Worm (Caenorhabditis elegans) whole organism, L2 larva: ENCODE data around the gene F56A8.8.

Experiments
- C34F6.9 ChIP-seq: fragments of 150-350 bp; optimal IDR thresholded peaks from 2 replicates; lab custom pipeline; 2014; ENCODE audit warnings: missing biosample characterization, missing genetic modification characterization
- F13H6.1 ChIP-seq: sonication (generic microtip); optimal IDR thresholded peaks from 2 replicates; lab custom pipeline; 2016; ENCODE audit warnings: missing genetic modification characterization, missing compliant biosample characterization
- R02D3.7 ChIP-seq: fragments of 150-350 bp; optimal IDR thresholded peaks from 2 replicates; lab custom pipeline; 2014; ENCODE audit warnings: missing biosample characterization, missing genetic modification characterization
- Y55F3AM.14 ChIP-seq: fragments of 200-800 bp; sonication (Bioruptor generic); optimal IDR thresholded peaks from 2 replicates; lab custom pipeline; 2018; ENCODE audit warnings: mild to moderate bottlenecking, missing genetic modification characterization, missing compliant biosample characterization
- ZK546.5 ChIP-seq: sonication (generic microtip); optimal IDR thresholded peaks from 2 replicates; lab custom pipeline; 2017; ENCODE audit warnings: missing biosample characterization, missing genetic modification characterization
- alr-1 ChIP-seq: fragments of 150-350 bp; optimal IDR thresholded peaks from 2 replicates; lab custom pipeline; 2014; ENCODE audit warnings: missing biosample characterization, missing genetic modification characterization
- aly-2 ChIP-seq: fragments of 150-350 bp; optimal IDR thresholded peaks from 2 replicates; lab custom pipeline; 2014; ENCODE audit warnings: missing biosample characterization, missing genetic modification characterization
- ama-1 ChIP-seq: fragments of 150-350 bp; optimal IDR thresholded peaks from 2 replicates; lab custom pipeline; 2018; ENCODE audit warnings: inconsistent platforms
- blmp-1 ChIP-seq: sonication (generic microtip); optimal IDR thresholded peaks from 2 replicates; lab custom pipeline; 2017; ENCODE audit warnings: missing genetic modification characterization, mild to moderate bottlenecking, missing compliant biosample characterization, antibody characterized with exemption, moderate library complexity; ENCODE audit not compliant: insufficient read depth
- ceh-16 ChIP-seq: fragments of 150-350 bp; optimal IDR thresholded peaks from 2 replicates; lab custom pipeline; 2014; ENCODE audit warnings: missing biosample characterization, missing genetic modification characterization
- crh-2 ChIP-seq: sonication (generic microtip); optimal IDR thresholded peaks from 2 replicates; lab custom pipeline; 2017; ENCODE audit warnings: missing biosample characterization, missing genetic modification characterization
- egl-27 ChIP-seq: sonication (generic microtip); optimal IDR thresholded peaks from 3 replicates; lab custom pipeline; 2017; ENCODE audit warnings: missing biosample characterization, missing genetic modification reagents, missing genetic modification characterization
- elt-3 ChIP-seq: sonication (generic microtip); optimal IDR thresholded peaks from 2 replicates; lab custom pipeline; 2017; ENCODE audit warnings: missing biosample characterization, missing genetic modification characterization
- fos-1 ChIP-seq: fragments of 150-350 bp; optimal IDR thresholded peaks from 2 replicates; lab custom pipeline; 2014; ENCODE audit warnings: missing biosample characterization, missing genetic modification characterization
- gmeb-1 ChIP-seq: fragments of 150-350 bp; optimal IDR thresholded peaks from 2 replicates; lab custom pipeline; 2014; ENCODE audit warnings: missing biosample characterization, missing genetic modification characterization
- lin-11 ChIP-seq: fragments of 150-350 bp; sonication (generic microtip); optimal IDR thresholded peaks from 2 replicates; lab custom pipeline; 2014; ENCODE audit warnings: missing biosample characterization, missing genetic modification characterization, inconsistent platforms, mixed read lengths
- lin-13 ChIP-seq: fragments of 150-350 bp; optimal IDR thresholded peaks from 2 replicates; lab custom pipeline; 2014; ENCODE audit warnings: missing biosample characterization, missing genetic modification reagents, missing genetic modification characterization
- lsy-2 ChIP-seq, 2 experiments: fragments of 150-350 bp in 1 of 2; sonication (generic microtip) in 1 of 2; optimal IDR thresholded peaks; 2 replicates each; lab custom pipeline; 2014 to 2017; ENCODE audit warnings: missing biosample characterization in 2 of 2, missing genetic modification characterization in 2 of 2
- mbf-1 ChIP-seq: sonication (generic microtip); optimal IDR thresholded peaks from 2 replicates; lab custom pipeline; 2017; ENCODE audit warnings: missing biosample characterization, missing genetic modification characterization
- mdl-1 ChIP-seq, 2 experiments: fragments of 150-350 bp in 1 of 2; sonication (generic microtip) in 1 of 2; optimal IDR thresholded peaks; 2 replicates each; lab custom pipeline; 2017; ENCODE audit warnings: missing biosample characterization in 2 of 2, missing genetic modification characterization in 2 of 2
- nhr-10 ChIP-seq: sonication (generic microtip); optimal IDR thresholded peaks from 2 replicates; lab custom pipeline; 2017; ENCODE audit warnings: missing biosample characterization, missing genetic modification characterization
- nhr-11 ChIP-seq: fragments of 150-350 bp; optimal IDR thresholded peaks from 2 replicates; lab custom pipeline; 2014; ENCODE audit warnings: missing biosample characterization, missing genetic modification characterization
- nhr-129 ChIP-seq: fragments of 150-350 bp; optimal IDR thresholded peaks from 2 replicates; lab custom pipeline; 2014; ENCODE audit warnings: missing biosample characterization, missing genetic modification characterization
- nhr-21 ChIP-seq: fragments of 150-350 bp; optimal IDR thresholded peaks from 2 replicates; lab custom pipeline; 2014; ENCODE audit warnings: missing biosample characterization, missing genetic modification characterization
- nhr-237 ChIP-seq: fragments of 150-350 bp; optimal IDR thresholded peaks from 2 replicates; lab custom pipeline; 2014; ENCODE audit warnings: missing biosample characterization, missing genetic modification characterization
- nhr-25 ChIP-seq: fragments of 150-350 bp; sonication (generic microtip); optimal IDR thresholded peaks from 3 replicates; lab custom pipeline; 2014; ENCODE audit warnings: missing biosample characterization, missing genetic modification characterization
- nhr-6 ChIP-seq: fragments of 150-350 bp; optimal IDR thresholded peaks from 2 replicates; lab custom pipeline; 2014; ENCODE audit warnings: missing biosample characterization, missing genetic modification characterization
- nhr-77 ChIP-seq: fragments of 150-350 bp; optimal IDR thresholded peaks from 2 replicates; lab custom pipeline; 2014; ENCODE audit warnings: missing biosample characterization, missing genetic modification characterization
- sem-4 ChIP-seq: fragments of 150-350 bp; optimal IDR thresholded peaks from 2 replicates; lab custom pipeline; 2014; ENCODE audit warnings: missing biosample characterization, missing genetic modification reagents, missing genetic modification characterization
- skn-1 ChIP-seq: sonication (generic microtip); optimal IDR thresholded peaks from 2 replicates; lab custom pipeline; 2017; ENCODE audit warnings: missing biosample characterization, missing genetic modification characterization
- sma-3 ChIP-seq: sonication (generic microtip); optimal IDR thresholded peaks from 2 replicates; lab custom pipeline; 2016; ENCODE audit warnings: missing genetic modification reagents, missing genetic modification characterization, missing compliant biosample characterization
- sma-9 ChIP-seq, 2 experiments: fragments of 150-350 bp in 1 of 2; sonication (generic microtip) in 1 of 2; optimal IDR thresholded peaks; 2 replicates each; lab custom pipeline; 2014 to 2016; ENCODE audit warnings: missing genetic modification characterization in 2 of 2, mild to moderate bottlenecking in 1 of 2, missing biosample characterization in 1 of 2, missing compliant biosample characterization in 1 of 2, missing genetic modification reagents in 1 of 2, moderate library complexity in 1 of 2
- snpc-4 ChIP-seq: fragments of 150-350 bp; optimal IDR thresholded peaks from 2 replicates; lab custom pipeline; 2014; ENCODE audit warnings: missing biosample characterization, missing genetic modification characterization
- unc-39 ChIP-seq: fragments of 150-350 bp; optimal IDR thresholded peaks from 2 replicates; lab custom pipeline; 2014; ENCODE audit warnings: missing biosample characterization, missing genetic modification characterization
- unc-55 ChIP-seq: fragments of 150-350 bp; sonication (generic microtip); optimal IDR thresholded peaks from 3 replicates; lab custom pipeline; 2014; ENCODE audit warnings: missing biosample characterization, missing genetic modification reagents, missing genetic modification characterization
- zag-1 ChIP-seq: fragments of 150-350 bp; optimal IDR thresholded peaks from 2 replicates; lab custom pipeline; 2014; ENCODE audit warnings: missing biosample characterization, missing genetic modification characterization
- ztf-1 ChIP-seq: fragments of 200-800 bp; sonication (Bioruptor generic); conservative IDR thresholded peaks from 2 replicates; pipeline ENCODE4 v1.3.6; 2022; ENCODE audit warnings: missing genetic modification characterization, missing compliant biosample characterization
- ztf-11 ChIP-seq: sonication (generic microtip); optimal IDR thresholded peaks from 2 replicates; lab custom pipeline; 2017; ENCODE audit warnings: missing biosample characterization, missing genetic modification characterization

Gene F56A8.8

ce11 chrIII:13268856-13269255, 16.7 kb upstream of the F56A8.8 start, which contains the start of gene cpf-2:
Gene cpf-2, minus strand, starts transcription at chrIII:13268883.
- no peak for TF ChIP-seq nhr-11 (tag; lab: Kevin White, UChicago)
- peak; percentile 14 for TF ChIP-seq blmp-1
- peak; percentile 80 for TF ChIP-seq C34F6.9 (tag; lab: Kevin White, UChicago)
- peak; percentile 66 to 83 for TF ChIP-seq lsy-2 (tag; optimal IDR thresholded peaks at IDR 0.05; lab: Kevin White, UChicago)
- peak; percentile 84 for TF ChIP-seq F13H6.1 (tag; lab: Kevin White, UChicago)
- TF ChIP-seq sem-4 (tag; lab: Kevin White, UChicago), result peak; percentile 74
- TF ChIP-seq crh-2 (tag; lab: Kevin White, UChicago), result peak; percentile 82
- no peak for TF ChIP-seq unc-39 (tag; lab: Kevin White, UChicago)
- peak; percentile 84 for TF ChIP-seq nhr-129
- TF ChIP-seq ztf-11 (tag; lab: Kevin White, UChicago), result peak; percentile 3
- peak; percentile 39 for TF ChIP-seq skn-1 (tag; lab: Kevin White, UChicago)
- TF ChIP-seq unc-55 (GFP tag; lab: Kevin White, UChicago), result peak; percentile 78
- no peak for TF ChIP-seq R02D3.7
- TF ChIP-seq fos-1 (tag; lab: Kevin White, UChicago), result peak; percentile 39
- peak; percentile 76 for TF ChIP-seq sma-3
- peak; percentile 74 for TF ChIP-seq sma-9 (GFP tag; optimal IDR thresholded peaks at IDR 0.05; lab: Kevin White, UChicago)
- no peak for TF ChIP-seq sma-9 (tag; optimal IDR thresholded peaks at IDR 0.05; lab: Kevin White, UChicago)
- peak; percentile 82 for TF ChIP-seq lin-11 (tag; lab: Kevin White, UChicago)
- TF ChIP-seq nhr-10 (tag; lab: Kevin White, UChicago), result peak; percentile 27
- TF ChIP-seq nhr-77 (tag; lab: Kevin White, UChicago), result peak; percentile 8
- TF ChIP-seq alr-1 (tag; lab: Kevin White, UChicago), result no peak
- no peak for TF ChIP-seq ZK546.5 (tag; lab: Kevin White, UChicago)
- peak; percentile 77 for TF ChIP-seq lin-13 (GFP tag; lab: Kevin White, UChicago)
- peak; percentile 77 for TF ChIP-seq nhr-21
- TF ChIP-seq aly-2, result no peak
- no peak for TF ChIP-seq nhr-237 (tag; lab: Kevin White, UChicago)
- peak; percentile 43 for TF ChIP-seq nhr-6 (tag; lab: Kevin White, UChicago)
- TF ChIP-seq ceh-16 (tag; lab: Kevin White, UChicago), result peak; percentile 70
- peak; percentile 71 for TF ChIP-seq nhr-25
- TF ChIP-seq gmeb-1 (tag; lab: Kevin White, UChicago), result peak; percentile 85
- no peak for TF ChIP-seq ama-1 (lab: Kevin White, UChicago)
- TF ChIP-seq mbf-1, result no peak

- no peak for TF ChIP-seq sma-3
- peak; percentile 25 for TF ChIP-seq Y55F3AM.14 (GFP tag; lab: Kevin White, UChicago)
- TF ChIP-seq lsy-2 (tag; optimal IDR thresholded peaks at IDR 0.05; lab: Kevin White, UChicago), result peak in 1 of 2 experiments; percentile 54
- no peak for TF ChIP-seq snpc-4 (tag; lab: Kevin White, UChicago)
- peak; percentile 3 for TF ChIP-seq sem-4 (tag; lab: Kevin White, UChicago)
- peak; percentile 8 for TF ChIP-seq nhr-129
- TF ChIP-seq C34F6.9 (tag; lab: Kevin White, UChicago), result peak; percentile 79
- TF ChIP-seq ceh-16 (tag; lab: Kevin White, UChicago), result no peak
- no peak for TF ChIP-seq nhr-21
- peak in 1 of 2 experiments; percentile 2 for TF ChIP-seq mdl-1 (tag; optimal IDR thresholded peaks at IDR 0.05; lab: Kevin White, UChicago)
- peak; percentile 57 for TF ChIP-seq zag-1 (tag; lab: Kevin White, UChicago)
- TF ChIP-seq unc-55 (GFP tag; lab: Kevin White, UChicago), result peak; percentile 84
- no peak for TF ChIP-seq egl-27 (tag; lab: Kevin White, UChicago)
Measured at ce11 chrIII:13270896-13271295, 14.6 kb upstream of the F56A8.8 start.

- TF ChIP-seq Y55F3AM.14 (GFP tag; lab: Kevin White, UChicago) (no peak), nhr-10 (tag; lab: Kevin White, UChicago) (no peak), zag-1 (tag; lab: Kevin White, UChicago) (no peak), F13H6.1 (tag; lab: Kevin White, UChicago) (no peak), blmp-1 (no peak), snpc-4 (tag; lab: Kevin White, UChicago) (no peak), lsy-2 (tag; optimal IDR thresholded peaks at IDR 0.05; lab: Kevin White, UChicago) (no peak), ztf-1 (GFP tag; lab: Robert Waterston, UW) (no peak), ceh-16 (tag; lab: Kevin White, UChicago) (no peak), mbf-1 (no peak), elt-3 (tag; lab: Kevin White, UChicago) (no peak)
Measured at ce11 chrIII:13272227-13272626, 13.3 kb upstream of the F56A8.8 start.
